Worm (Caenorhabditis elegans): ENCODE data around the gene meg-1.

ce11 chrX:13929534-13929933, at the start of gene meg-1:
- TF ChIP-seq hlh-12 (tag; optimal IDR thresholded peaks at IDR 0.05) (no peak), F23B12.7 (tag; optimal IDR thresholded peaks at IDR 0.05; ENCODE audit: insufficient read depth) (no peak), B0019.2 (GFP tag; conservative IDR thresholded peaks at IDR 0.05) (no peak), zim-3 (tag; optimal IDR thresholded peaks at IDR 0.05) (no peak), tlf-1 (GFP tag; optimal IDR thresholded peaks at IDR 0.05) (no peak), ets-4 (GFP tag; optimal IDR thresholded peaks at IDR 0.05) (no peak), bed-1 (GFP tag; IDR thresholded peaks at IDR 0.05) (no peak), Y56A3A.18 (GFP tag; IDR thresholded peaks at IDR 0.05) (no peak), hrde-1 (tag; optimal IDR thresholded peaks at IDR 0.05; ENCODE audit: borderline replicate concordance) (no peak), ama-1 (optimal IDR thresholded peaks at IDR 0.05) (no peak), ama-1 (GFP tag; optimal IDR thresholded peaks at IDR 0.05) (no peak), cebp-1 (GFP tag; IDR thresholded peaks at IDR 0.05) (no peak), cebp-1 (tag; optimal IDR thresholded peaks at IDR 0.05) (no peak), ztf-28 (GFP tag; IDR thresholded peaks at IDR 0.05) (no peak), ceh-91 (GFP tag; IDR thresholded peaks at IDR 0.05) (no peak)

Measured in whole organism, young adult.